Worm (Caenorhabditis elegans): Measurements from ENCODE around the gene C44C10.5.

DNA sequence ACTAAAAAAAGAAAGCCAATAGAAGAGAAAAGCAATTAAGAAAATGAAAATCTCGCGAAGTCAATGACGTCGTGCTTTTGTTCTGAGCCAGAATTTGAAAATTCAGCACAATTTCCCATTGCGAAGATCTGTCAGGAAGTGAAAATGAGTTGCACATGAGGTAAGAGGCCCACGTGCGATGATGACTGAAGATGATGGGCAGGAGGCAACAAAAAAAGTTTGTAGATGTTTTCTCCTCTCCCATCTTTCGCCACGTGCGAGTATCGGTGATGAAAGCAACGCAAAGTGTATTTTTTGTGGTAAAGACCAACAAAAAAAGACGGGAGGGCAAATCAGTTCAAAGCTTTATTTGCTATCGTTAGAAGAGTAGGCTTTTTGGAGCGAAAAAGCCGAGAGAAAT is 28.3 kb upstream of the C44C10.5 start:
- TF ChIP-seq dao-5 (tag; optimal IDR thresholded peaks at IDR 0.05) (no peak), him-1 (tag; optimal IDR thresholded peaks at IDR 0.05) (no peak), W03F9.2 (tag; optimal IDR thresholded peaks at IDR 0.05) (no peak)

Data from whole organism, L4/young adult.